Worm (Caenorhabditis elegans): Measurements from ENCODE around the gene gei-13.

ce11 chrIII:9665490-9666179, 28.7 kb upstream of the gei-13 start:
- TF ChIP-seq hpl-2 (GFP tag; optimal IDR thresholded peaks at IDR 0.05) (no peak), F16B12.6 (tag; optimal IDR thresholded peaks at IDR 0.05) (no peak), nhr-237 (tag; optimal IDR thresholded peaks at IDR 0.05) (no peak), elt-3 (tag; optimal IDR thresholded peaks at IDR 0.05) (peak in 3 of 6 experiments; percentile 0 to 19 (median 15)), ama-1 (optimal IDR thresholded peaks at IDR 0.05) (no peak), nhr-12 (tag; optimal IDR thresholded peaks at IDR 0.05) (no peak), dsc-1 (tag; optimal IDR thresholded peaks at IDR 0.05) (peak; percentile 6), fos-1 (tag; optimal IDR thresholded peaks at IDR 0.05) (peak; percentile 42)
